Worm (Caenorhabditis elegans): Measurements from ENCODE around the gene F36H5.8.

DNA sequence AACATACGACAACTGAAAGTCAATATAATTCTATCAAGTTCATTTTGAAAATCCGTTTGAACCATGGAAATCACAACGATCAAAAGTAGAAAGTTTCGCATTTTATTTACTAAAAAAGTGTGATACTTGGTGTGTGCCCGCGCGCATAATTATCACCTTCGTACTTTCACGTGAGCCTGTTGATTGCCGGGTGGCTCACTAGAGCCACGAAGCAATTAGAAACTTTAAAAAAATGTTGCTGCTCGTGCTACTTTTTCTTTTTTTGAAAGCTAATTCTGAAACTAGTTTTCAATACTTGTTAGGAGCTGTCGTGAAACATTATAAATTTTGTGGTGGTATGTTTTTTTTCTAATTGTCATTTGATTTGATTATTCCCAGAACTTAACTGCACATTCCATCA lies 11.6 kb downstream of the F36H5.8 start, which contains the start of the genes irld-9 and irld-33:
- TF ChIP-seq him-1 (tag; optimal IDR thresholded peaks at IDR 0.05) (no peak), W03F9.2 (tag; optimal IDR thresholded peaks at IDR 0.05) (no peak), dao-5 (tag; optimal IDR thresholded peaks at IDR 0.05) (no peak)

All from whole organism, L4/young adult.